Fruit fly (Drosophila melanogaster) whole organism, pupa: ENCODE results near the gene CG13449.

Source experiments
- CG10348 ChIP-seq: fragments of 200-800 bp; sonication (Bioruptor generic); IDR thresholded peaks from 2 replicates; pipeline ENCODE4 v1.3.6; 2022; ENCODE audit warnings: missing biosample characterization, missing genetic modification characterization
- CG12605 ChIP-seq: fragments of 200-800 bp; sonication (Bioruptor generic); IDR thresholded peaks from 2 replicates; pipeline ENCODE4 v1.3.6; 2022; ENCODE audit warnings: missing biosample characterization, missing genetic modification characterization
- CG13204 ChIP-seq: fragments of 200-800 bp; sonication (Bioruptor generic); optimal IDR thresholded peaks from 2 replicates; lab custom pipeline; 2018; ENCODE audit warnings: missing biosample characterization, mild to moderate bottlenecking, missing genetic modification characterization, moderate library complexity
- CG14655 ChIP-seq: fragments of 200-800 bp; sonication (Bioruptor generic); optimal IDR thresholded peaks from 3 replicates; lab custom pipeline; 2017; ENCODE audit warnings: mild to moderate bottlenecking, missing biosample characterization, missing genetic modification reagents, missing genetic modification characterization
- CG17806 ChIP-seq: fragments of 200-800 bp; sonication (Bioruptor generic); optimal IDR thresholded peaks from 2 replicates; lab custom pipeline; 2018; ENCODE audit warnings: missing biosample characterization, mild to moderate bottlenecking, missing genetic modification characterization, moderate library complexity
- CG32121 ChIP-seq: fragments of 200-800 bp; sonication (Bioruptor generic); IDR thresholded peaks from 2 replicates; pipeline ENCODE4 v1.3.6; 2022; ENCODE audit warnings: missing biosample characterization, missing genetic modification characterization
- CG8301 ChIP-seq: fragments of 200-800 bp; sonication (Bioruptor generic); optimal IDR thresholded peaks from 2 replicates; lab custom pipeline; 2018; ENCODE audit warnings: missing biosample characterization, mild to moderate bottlenecking, missing genetic modification characterization
- CG9948 ChIP-seq: fragments of 200-800 bp; sonication (Bioruptor generic); optimal IDR thresholded peaks from 2 replicates; lab custom pipeline; 2018; ENCODE audit warnings: missing biosample characterization, mild to moderate bottlenecking, missing genetic modification characterization, moderate library complexity
- EcR ChIP-seq: fragments of 200-800 bp; sonication (Bioruptor generic); optimal IDR thresholded peaks from 3 replicates; lab custom pipeline; 2019; ENCODE audit warnings: missing biosample characterization, missing genetic modification characterization, mild to moderate bottlenecking, moderate library complexity, missing genetic modification reagents
- Snoo ChIP-seq: fragments of 200-800 bp; sonication (Bioruptor generic); optimal IDR thresholded peaks from 3 replicates; lab custom pipeline; 2017; ENCODE audit warnings: missing biosample characterization, mild to moderate bottlenecking, missing genetic modification characterization, inconsistent platforms
- gl ChIP-seq: fragments of 200-800 bp; sonication (Bioruptor generic); optimal IDR thresholded peaks from 2 replicates; lab custom pipeline; 2018; ENCODE audit warnings: missing biosample characterization, mild to moderate bottlenecking, missing genetic modification characterization
- rn ChIP-seq: fragments of 200-800 bp; sonication (Bioruptor generic); IDR thresholded peaks from 2 replicates; pipeline ENCODE4 v1.3.6; 2022; ENCODE audit warnings: missing biosample characterization, missing genetic modification characterization

DNA sequence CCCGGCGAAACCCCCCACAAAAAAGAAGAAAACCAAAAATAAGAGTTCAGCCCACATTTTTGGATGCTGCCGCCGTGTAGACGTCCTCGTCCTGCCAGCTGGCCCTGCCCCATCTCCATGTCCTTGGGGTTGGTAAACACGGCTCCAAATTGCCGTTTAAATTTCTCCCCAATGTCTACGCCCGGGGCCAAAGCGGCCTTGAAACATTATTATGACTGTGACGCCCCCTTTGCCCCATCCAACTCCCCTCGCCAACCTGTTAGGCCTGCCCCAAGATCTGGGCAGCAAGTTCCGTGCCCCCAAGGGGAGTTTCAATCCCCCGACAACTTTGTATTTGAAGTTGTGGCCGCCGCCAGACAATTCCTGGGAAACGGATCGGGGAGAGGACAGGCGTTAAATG is 4.3 kb upstream of the CG13449 start:
- no peak for TF ChIP-seq CG12605
- no peak for TF ChIP-seq EcR (GFP tag; lab: Kevin White, UChicago)
- no peak for TF ChIP-seq gl (tag; lab: Kevin White, UChicago)
- TF ChIP-seq CG9948 (tag; lab: Kevin White, UChicago) = no peak
- TF ChIP-seq CG10348 (GFP tag; lab: Robert Waterston, UW) = no peak
- no peak for TF ChIP-seq Snoo (tag; lab: Kevin White, UChicago)
- TF ChIP-seq CG8301 (tag; lab: Kevin White, UChicago) = no peak
- no peak for TF ChIP-seq CG32121 (GFP tag; lab: Robert Waterston, UW)
- no peak for TF ChIP-seq rn (GFP tag; lab: Robert Waterston, UW)
- no peak for TF ChIP-seq CG14655
- TF ChIP-seq CG13204 (GFP tag; lab: Kevin White, UChicago) = no peak
- TF ChIP-seq CG17806 (tag; lab: Kevin White, UChicago) = no peak
